Fruit fly (Drosophila melanogaster) whole organism, embryonic: ENCODE results near the gene Fbw5.
A peak's percentile ranks its signal among the peaks of the same experiment; 100 is the strongest.

ENCODE experiments used
- CG1024 ChIP-seq: fragments of 200-800 bp; sonication (Bioruptor generic); IDR thresholded peaks from 2 replicates; pipeline ENCODE4 v1.3.6; 2022; ENCODE audit warnings: missing biosample characterization, missing genetic modification characterization
- CG10274 ChIP-seq: fragments of 200-800 bp; sonication (Bioruptor generic); optimal IDR thresholded peaks from 3 replicates; lab custom pipeline; 2017; ENCODE audit warnings: missing biosample characterization, mild to moderate bottlenecking, missing genetic modification characterization
- CG10321 ChIP-seq: fragments of 200-800 bp; sonication (Bioruptor generic); IDR thresholded peaks from 2 replicates; pipeline ENCODE4 v1.3.6; 2022; ENCODE audit warnings: missing biosample characterization, missing genetic modification characterization
- CG11093 ChIP-seq: fragments of 200-800 bp; sonication (Bioruptor generic); IDR thresholded peaks from 3 replicates; pipeline ENCODE4 v1.3.6; 2022; ENCODE audit warnings: missing biosample characterization, missing genetic modification characterization
- CG11504 ChIP-seq: fragments of 200-800 bp; sonication (Bioruptor generic); optimal IDR thresholded peaks from 3 replicates; lab custom pipeline; 2019; ENCODE audit warnings: missing biosample characterization, mild to moderate bottlenecking, missing genetic modification characterization, moderate library complexity
- CG11695 ChIP-seq: fragments of 200-800 bp; sonication (Bioruptor generic); IDR thresholded peaks from 3 replicates; pipeline ENCODE4 v1.3.6; 2022; ENCODE audit warnings: missing biosample characterization, missing genetic modification characterization
- CG12155 ChIP-seq: fragments of 200-800 bp; sonication (Bioruptor generic); optimal IDR thresholded peaks from 3 replicates; lab custom pipeline; 2016; ENCODE audit warnings: missing biosample characterization, missing genetic modification characterization
- CG12299 ChIP-seq: fragments of 200-800 bp; sonication (Bioruptor generic); optimal IDR thresholded peaks from 2 replicates; lab custom pipeline; 2018; ENCODE audit warnings: missing biosample characterization, mild to moderate bottlenecking, missing genetic modification characterization
- CG1233 ChIP-seq: fragments of 200-800 bp; sonication (Bioruptor generic); optimal IDR thresholded peaks from 4 replicates; lab custom pipeline; 2018; ENCODE audit warnings: missing biosample characterization, mild to moderate bottlenecking, missing genetic modification characterization
- CG12391 ChIP-seq: fragments of 200-800 bp; sonication (Bioruptor generic); optimal IDR thresholded peaks from 3 replicates; lab custom pipeline; 2018; ENCODE audit warnings: missing biosample characterization, mild to moderate bottlenecking, missing genetic modification characterization, moderate library complexity
- CG12659 ChIP-seq: fragments of 200-800 bp; sonication (Bioruptor generic); optimal IDR thresholded peaks from 3 replicates; lab custom pipeline; 2017; ENCODE audit warnings: mild to moderate bottlenecking, missing biosample characterization, missing genetic modification reagents, missing genetic modification characterization
- CG12744 ChIP-seq: fragments of 200-800 bp; sonication (Bioruptor generic); optimal IDR thresholded peaks from 2 replicates; lab custom pipeline; 2016; ENCODE audit warnings: missing biosample characterization, missing genetic modification characterization
- CG14441 ChIP-seq: fragments of 200-800 bp; sonication (Bioruptor generic); IDR thresholded peaks from 2 replicates; pipeline ENCODE4 v1.3.6; 2022; ENCODE audit warnings: missing biosample characterization, missing genetic modification characterization
- CG15479 ChIP-seq: fragments of 200-800 bp; sonication (Bioruptor generic); optimal IDR thresholded peaks from 3 replicates; lab custom pipeline; 2019; ENCODE audit warnings: missing biosample characterization, mild to moderate bottlenecking, missing genetic modification characterization, moderate library complexity
- CG15696 ChIP-seq: fragments of 200-800 bp; sonication (Bioruptor generic); optimal IDR thresholded peaks from 2 replicates; lab custom pipeline; 2019; ENCODE audit warnings: missing biosample characterization, mild to moderate bottlenecking, missing genetic modification characterization, moderate library complexity
- CG17361 ChIP-seq: fragments of 200-800 bp; sonication (Bioruptor generic); IDR thresholded peaks from 3 replicates; pipeline ENCODE4 v1.3.6; 2022; ENCODE audit warnings: missing biosample characterization, missing genetic modification characterization
- CG17802 ChIP-seq: fragments of 200-800 bp; sonication (Bioruptor generic); optimal IDR thresholded peaks from 2 replicates; lab custom pipeline; 2018; ENCODE audit warnings: missing biosample characterization, mild to moderate bottlenecking, missing genetic modification characterization, moderate library complexity
- CG1832 ChIP-seq: fragments of 200-800 bp; sonication (Bioruptor generic); optimal IDR thresholded peaks from 2 replicates; lab custom pipeline; 2017; ENCODE audit warnings: missing biosample characterization, mild to moderate bottlenecking, missing genetic modification characterization, inconsistent platforms
- CG18599 ChIP-seq: fragments of 200-800 bp; sonication (Bioruptor generic); optimal IDR thresholded peaks from 3 replicates; lab custom pipeline; 2017; ENCODE audit warnings: missing biosample characterization, missing genetic modification characterization, mild to moderate bottlenecking, moderate library complexity, missing genetic modification reagents
- CG2202 ChIP-seq: fragments of 200-800 bp; sonication (Bioruptor generic); optimal IDR thresholded peaks from 2 replicates; lab custom pipeline; 2018; ENCODE audit warnings: missing biosample characterization, mild to moderate bottlenecking, missing genetic modification characterization
- CG2712 ChIP-seq: fragments of 200-800 bp; optimal IDR thresholded peaks from 3 replicates; lab custom pipeline; 2019; ENCODE audit warnings: missing biosample characterization, mild to moderate bottlenecking, missing genetic modification characterization, moderate library complexity
- CG31224 ChIP-seq: fragments of 200-800 bp; sonication (Bioruptor generic); IDR thresholded peaks from 2 replicates; pipeline ENCODE4 v1.3.6; 2022; ENCODE audit warnings: missing biosample characterization, missing genetic modification characterization
- CG3847 ChIP-seq: fragments of 200-800 bp; sonication (Bioruptor generic); IDR thresholded peaks from 2 replicates; pipeline ENCODE4 v1.3.6; 2022; ENCODE audit warnings: missing biosample characterization, missing genetic modification characterization
- CG43689 ChIP-seq: fragments of 200-800 bp; sonication (Bioruptor generic); IDR thresholded peaks from 2 replicates; pipeline ENCODE4 v1.3.6; 2022; ENCODE audit warnings: missing biosample characterization, missing genetic modification characterization
- CG6854 ChIP-seq: fragments of 200-800 bp; sonication (Bioruptor generic); optimal IDR thresholded peaks from 3 replicates; lab custom pipeline; 2017; ENCODE audit warnings: missing biosample characterization, mild to moderate bottlenecking, missing genetic modification characterization
- Dbx ChIP-seq: fragments of 200-800 bp; sonication (Bioruptor generic); IDR thresholded peaks from 3 replicates; pipeline ENCODE4 v1.3.6; 2022; ENCODE audit warnings: missing biosample characterization, missing genetic modification characterization
- E2f1 ChIP-seq: fragments of 200-800 bp; sonication (Bioruptor generic); IDR thresholded peaks from 2 replicates; pipeline ENCODE4 v1.3.6; 2022; ENCODE audit warnings: missing biosample characterization, missing genetic modification characterization
- Elba2 ChIP-seq: fragments of 200-800 bp; sonication (Bioruptor generic); optimal IDR thresholded peaks from 3 replicates; lab custom pipeline; 2016; ENCODE audit warnings: missing biosample characterization, missing genetic modification characterization
- Ets97D ChIP-seq: fragments of 200-800 bp; sonication (Bioruptor generic); optimal IDR thresholded peaks from 3 replicates; lab custom pipeline; 2016; ENCODE audit warnings: missing biosample characterization, missing genetic modification characterization
- Fer3 ChIP-seq: fragments of 200-800 bp; sonication (Bioruptor generic); optimal IDR thresholded peaks from 2 replicates; lab custom pipeline; 2018; ENCODE audit warnings: missing biosample characterization, mild to moderate bottlenecking, missing genetic modification characterization, moderate library complexity
- GATAe ChIP-seq: fragments of 200-800 bp; sonication (Bioruptor generic); conservative IDR thresholded peaks from 2 replicates; pipeline ENCODE4 v1.3.6; 2022; ENCODE audit warnings: missing biosample characterization, missing genetic modification characterization
- H2.0 ChIP-seq: fragments of 200-800 bp; sonication (Bioruptor generic); IDR thresholded peaks from 2 replicates; pipeline ENCODE4 v1.3.6; 2022; ENCODE audit warnings: missing biosample characterization, missing genetic modification characterization
- Lhr ChIP-seq: fragments of 200-800 bp; sonication (Bioruptor generic); optimal IDR thresholded peaks from 3 replicates; lab custom pipeline; 2017; ENCODE audit warnings: mild to moderate bottlenecking, missing biosample characterization, missing genetic modification reagents, missing genetic modification characterization
- NK7.1 ChIP-seq: fragments of 200-800 bp; sonication (Bioruptor generic); optimal IDR thresholded peaks from 3 replicates; lab custom pipeline; 2016; ENCODE audit warnings: missing biosample characterization, missing genetic modification characterization
- Nf-YC ChIP-seq: fragments of 200-800 bp; optimal IDR thresholded peaks from 3 replicates; lab custom pipeline; 2019; ENCODE audit warnings: missing biosample characterization, mild to moderate bottlenecking, missing genetic modification characterization, moderate library complexity
- Sox100B ChIP-seq: fragments of 200-800 bp; sonication (Bioruptor generic); optimal IDR thresholded peaks from 3 replicates; lab custom pipeline; 2018; ENCODE audit warnings: missing biosample characterization, mild to moderate bottlenecking, missing genetic modification characterization
- ash1 ChIP-seq: fragments of 200-800 bp; sonication (Bioruptor generic); optimal IDR thresholded peaks from 2 replicates; lab custom pipeline; 2018; ENCODE audit warnings: missing biosample characterization, mild to moderate bottlenecking, missing genetic modification characterization
- bowl ChIP-seq: fragments of 200-800 bp; sonication (Bioruptor generic); IDR thresholded peaks from 2 replicates; pipeline ENCODE4 v1.3.6; 2022; ENCODE audit warnings: missing biosample characterization, missing genetic modification characterization
- cas ChIP-seq: fragments of 200-800 bp; sonication (Bioruptor generic); IDR thresholded peaks from 2 replicates; pipeline ENCODE4 v1.3.6; 2022; ENCODE audit warnings: missing biosample characterization, missing genetic modification characterization
- dati ChIP-seq: fragments of 200-800 bp; sonication (Bioruptor generic); IDR thresholded peaks from 2 replicates; pipeline ENCODE4 v1.3.6; 2022; ENCODE audit warnings: missing biosample characterization, missing genetic modification characterization
- dysf ChIP-seq: fragments of 200-800 bp; sonication (Bioruptor generic); IDR thresholded peaks from 3 replicates; pipeline ENCODE4 v1.3.6; 2022; ENCODE audit warnings: missing biosample characterization, missing genetic modification characterization
- ems ChIP-seq: fragments of 200-800 bp; sonication (Bioruptor generic); optimal IDR thresholded peaks from 3 replicates; lab custom pipeline; 2016; ENCODE audit warnings: missing biosample characterization, missing genetic modification characterization
- en ChIP-seq: fragments of 200-800 bp; sonication (Bioruptor generic); optimal IDR thresholded peaks from 2 replicates; lab custom pipeline; 2016; ENCODE audit warnings: missing biosample characterization, missing genetic modification characterization
- gcm ChIP-seq: fragments of 200-800 bp; sonication (Bioruptor generic); optimal IDR thresholded peaks from 2 replicates; lab custom pipeline; 2019; ENCODE audit warnings: missing biosample characterization, mild to moderate bottlenecking, missing genetic modification characterization, moderate library complexity
- grn ChIP-seq: fragments of 200-800 bp; sonication (Bioruptor generic); optimal IDR thresholded peaks from 3 replicates; lab custom pipeline; 2017; ENCODE audit warnings: missing biosample characterization, missing genetic modification characterization
- nmo ChIP-seq: fragments of 200-800 bp; sonication (Bioruptor generic); optimal IDR thresholded peaks from 2 replicates; lab custom pipeline; 2018; ENCODE audit warnings: missing biosample characterization, mild to moderate bottlenecking, missing genetic modification characterization, moderate library complexity
- pb ChIP-seq: fragments of 200-800 bp; sonication (Bioruptor generic); optimal IDR thresholded peaks from 3 replicates; lab custom pipeline; 2016; ENCODE audit warnings: missing biosample characterization, missing genetic modification characterization
- so ChIP-seq: fragments of 200-800 bp; sonication (Bioruptor generic); IDR thresholded peaks from 3 replicates; pipeline ENCODE4 v1.3.6; 2022; ENCODE audit warnings: missing biosample characterization, missing genetic modification characterization
- sqz ChIP-seq: fragments of 200-800 bp; sonication (Bioruptor generic); optimal IDR thresholded peaks from 3 replicates; lab custom pipeline; 2018; ENCODE audit warnings: missing biosample characterization, mild to moderate bottlenecking, missing genetic modification characterization
- stwl ChIP-seq: fragments of 200-800 bp; sonication (Bioruptor generic); optimal IDR thresholded peaks from 3 replicates; lab custom pipeline; 2018; ENCODE audit warnings: missing biosample characterization, mild to moderate bottlenecking, missing genetic modification characterization, moderate library complexity
- toy ChIP-seq: fragments of 200-800 bp; sonication (Bioruptor generic); IDR thresholded peaks from 2 replicates; pipeline ENCODE4 v1.3.6; 2022; ENCODE audit warnings: missing biosample characterization, missing genetic modification characterization

Gene Fbw5

dm6 chr2L:6070656-6071231 is 5.0 kb upstream of the Fbw5 start, which contains the start of the genes CG9154 and Kr-h2 (continued):
- TF ChIP-seq CG1832 (no peak), CG1024 (GFP tag; lab: Robert Waterston, UW) (no peak), gcm (GFP tag; lab: Kevin White, UChicago) (no peak), ems (GFP tag; lab: Kevin White, UChicago) (peak; percentile 1), CG15696 (tag; lab: Kevin White, UChicago) (peak; percentile 13), Ets97D (GFP tag; lab: Kevin White, UChicago) (peak; percentile 78), CG10321 (GFP tag; lab: Robert Waterston, UW) (no peak), dati (GFP tag; lab: Robert Waterston, UW) (no peak), CG12391 (peak; percentile 62), Elba2 (no peak), CG12659 (GFP tag; lab: Kevin White, UChicago) (peak; percentile 79), toy (GFP tag; lab: Robert Waterston, UW) (no peak), CG11695 (GFP tag; lab: Robert Waterston, UW) (no peak), CG12299 (tag; lab: Kevin White, UChicago) (peak; percentile 29), E2f1 (0 out of 2 replicates have a peak, but pooled peaks have one; percentile 11), sqz (GFP tag; lab: Kevin White, UChicago) (peak; percentile 31), CG3847 (GFP tag; lab: Robert Waterston, UW) (peak; percentile 28; the same call in 1 of the 2 replicates), dysf (GFP tag; lab: Robert Waterston, UW) (peak; percentile 32; the same call in 1 of the 3 replicates), cas (GFP tag; lab: Robert Waterston, UW) (no peak), stwl (peak; percentile 65), ash1 (GFP tag; lab: Kevin White, UChicago) (no peak), Fer3 (tag; lab: Kevin White, UChicago) (no peak), CG11504 (tag; lab: Kevin White, UChicago) (peak; percentile 39), CG31224 (peak; percentile 25; the same call in 1 of the 2 replicates), CG43689 (no peak), CG6854 (GFP tag; lab: Kevin White, UChicago) (no peak), CG11093 (no peak), Lhr (peak; percentile 83), pb (no peak), H2.0 (GFP tag; lab: Robert Waterston, UW) (no peak), so (GFP tag; lab: Robert Waterston, UW) (no peak), CG12155 (peak; percentile 23), CG12744 (GFP tag; lab: Kevin White, UChicago) (no peak), CG2712 (peak; percentile 50), CG17802 (tag; lab: Kevin White, UChicago) (peak; percentile 11), Dbx (GFP tag; lab: Robert Waterston, UW) (no peak), CG14441 (GFP tag; lab: Robert Waterston, UW) (no peak), CG18599 (GFP tag; lab: Kevin White, UChicago) (peak; percentile 58), Sox100B (GFP tag; lab: Kevin White, UChicago) (peak; percentile 1), Nf-YC (tag; lab: Kevin White, UChicago) (peak; percentile 59), NK7.1 (GFP tag; lab: Kevin White, UChicago) (no peak), CG17361 (GFP tag; lab: Robert Waterston, UW) (peak; percentile 54), CG2202 (no peak), CG15479 (GFP tag; lab: Kevin White, UChicago) (no peak), en (GFP tag; lab: Kevin White, UChicago) (no peak), bowl (GFP tag; lab: Robert Waterston, UW) (no peak), CG1233 (GFP tag; lab: Kevin White, UChicago) (no peak), CG10274 (GFP tag; lab: Kevin White, UChicago) (no peak), grn (GFP tag; lab: Kevin White, UChicago) (no peak), GATAe (no peak), nmo (GFP tag; lab: Kevin White, UChicago) (peak; percentile 61)
